Worm (Caenorhabditis elegans) whole organism, L1 larva: ENCODE results near the gene ubh-4.

Source experiments
- C04F5.9 ChIP-seq: sonication (generic microtip); optimal IDR thresholded peaks from 2 replicates; lab custom pipeline; 2016; ENCODE audit warnings: missing genetic modification characterization, missing compliant biosample characterization
- aha-1 ChIP-seq: fragments of 150-350 bp; optimal IDR thresholded peaks from 2 replicates; lab custom pipeline; 2014; ENCODE audit warnings: missing biosample characterization, missing genetic modification characterization
- alr-1 ChIP-seq: fragments of 200-800 bp; sonication (Bioruptor generic); optimal IDR thresholded peaks from 2 replicates; lab custom pipeline; 2018; ENCODE audit warnings: borderline replicate concordance, mild to moderate bottlenecking, missing genetic modification characterization, missing compliant biosample characterization
- ama-1 ChIP-seq: fragments of 150-350 bp; optimal IDR thresholded peaks from 2 replicates; lab custom pipeline; 2014
- ceh-63 ChIP-seq: fragments of 200-800 bp; sonication (Bioruptor generic); optimal IDR thresholded peaks from 2 replicates; lab custom pipeline; 2018; ENCODE audit warnings: mild to moderate bottlenecking, missing genetic modification characterization, missing compliant biosample characterization
- ceh-8 ChIP-seq: fragments of 200-800 bp; sonication (Bioruptor generic); optimal IDR thresholded peaks from 2 replicates; lab custom pipeline; 2018; ENCODE audit warnings: mild to moderate bottlenecking, missing genetic modification characterization, moderate library complexity, missing compliant biosample characterization
- ceh-88 ChIP-seq: fragments of 200-800 bp; sonication (Bioruptor generic); IDR thresholded peaks from 2 replicates; pipeline ENCODE4 v1.3.6; 2022; ENCODE audit warnings: missing genetic modification characterization, missing compliant biosample characterization
- ceh-90 ChIP-seq: sonication (generic microtip); optimal IDR thresholded peaks from 2 replicates; lab custom pipeline; 2016; ENCODE audit warnings: missing genetic modification characterization, missing compliant biosample characterization
- ces-1 ChIP-seq: fragments of 150-350 bp; optimal IDR thresholded peaks from 2 replicates; lab custom pipeline; 2014; ENCODE audit warnings: missing biosample characterization, missing genetic modification reagents, missing genetic modification characterization
- dsc-1 ChIP-seq: sonication (generic microtip); optimal IDR thresholded peaks from 2 replicates; lab custom pipeline; 2016; ENCODE audit warnings: mild to moderate bottlenecking, missing genetic modification characterization, missing compliant biosample characterization
- efl-3 ChIP-seq: fragments of 200-800 bp; sonication (Bioruptor generic); optimal IDR thresholded peaks from 2 replicates; lab custom pipeline; 2018; ENCODE audit warnings: mild to moderate bottlenecking, missing genetic modification characterization, missing compliant biosample characterization
- egl-27 ChIP-seq, 2 experiments: fragments of 150-350 bp in 1 of 2; sonication (generic microtip); optimal IDR thresholded peaks; 3 replicates each; lab custom pipeline; 2017 to 2018; ENCODE audit warnings: missing biosample characterization in 2 of 2, missing genetic modification characterization in 2 of 2, missing genetic modification reagents in 2 of 2
- elt-3 ChIP-seq, 6 experiments: fragments of 150-350 bp in 1 of 6; sonication (generic microtip); optimal IDR thresholded peaks; 2 replicates each; lab custom pipeline; 2017 to 2018; ENCODE audit warnings: missing biosample characterization in 6 of 6, missing genetic modification characterization in 6 of 6, inconsistent platforms in 1 of 6
- ets-5 ChIP-seq: fragments of 200-800 bp; sonication (Bioruptor generic); IDR thresholded peaks from 2 replicates; pipeline ENCODE4 v1.3.6; 2022; ENCODE audit warnings: missing genetic modification characterization, missing compliant biosample characterization
- fkh-10 ChIP-seq: sonication (generic microtip); optimal IDR thresholded peaks from 2 replicates; lab custom pipeline; 2017; ENCODE audit warnings: missing biosample characterization, missing genetic modification reagents, missing genetic modification characterization
- fkh-8 ChIP-seq: sonication (generic microtip); optimal IDR thresholded peaks from 2 replicates; lab custom pipeline; 2016; ENCODE audit warnings: mild to moderate bottlenecking, missing genetic modification characterization, missing compliant biosample characterization
- grh-1 ChIP-seq: fragments of 200-800 bp; sonication (Bioruptor generic); IDR thresholded peaks from 2 replicates; pipeline ENCODE4 v1.3.6; 2022; ENCODE audit warnings: missing genetic modification reagents, missing genetic modification characterization, missing compliant biosample characterization
- hlh-17 ChIP-seq: fragments of 200-800 bp; sonication (Bioruptor generic); optimal IDR thresholded peaks from 2 replicates; lab custom pipeline; 2018; ENCODE audit warnings: missing genetic modification characterization, mild to moderate bottlenecking, missing compliant biosample characterization, moderate library complexity, borderline replicate concordance
- hlh-4 ChIP-seq: sonication (generic microtip); optimal IDR thresholded peaks from 2 replicates; lab custom pipeline; 2016; ENCODE audit warnings: mild to moderate bottlenecking, missing genetic modification characterization, missing compliant biosample characterization
- irx-1 ChIP-seq: sonication (generic microtip); optimal IDR thresholded peaks from 2 replicates; lab custom pipeline; 2016; ENCODE audit warnings: missing genetic modification characterization, missing compliant biosample characterization
- lin-13 ChIP-seq: fragments of 150-350 bp; optimal IDR thresholded peaks from 2 replicates; lab custom pipeline; 2014; ENCODE audit warnings: missing biosample characterization, missing genetic modification reagents, missing genetic modification characterization
- lin-14 ChIP-seq: fragments of 200-800 bp; sonication (Bioruptor generic); optimal IDR thresholded peaks from 2 replicates; lab custom pipeline; 2018; ENCODE audit warnings: mild to moderate bottlenecking, missing genetic modification characterization, moderate library complexity, missing compliant biosample characterization
- lin-15B ChIP-seq: fragments of 150-350 bp; sonication (generic microtip); optimal IDR thresholded peaks from 3 replicates; lab custom pipeline; 2014; ENCODE audit warnings: missing biosample characterization, missing genetic modification characterization
- lin-39 ChIP-seq: fragments of 150-350 bp; optimal IDR thresholded peaks from 2 replicates; lab custom pipeline; 2014; ENCODE audit warnings: missing biosample characterization, missing genetic modification reagents, missing genetic modification characterization
- mdl-1 ChIP-seq, 2 experiments: fragments of 150-350 bp; optimal IDR thresholded peaks; 2 replicates each; lab custom pipeline; 2014 to 2017; ENCODE audit warnings: missing biosample characterization in 2 of 2, missing genetic modification characterization in 2 of 2, inconsistent platforms in 1 of 2
- mef-2 ChIP-seq: fragments of 150-350 bp; optimal IDR thresholded peaks from 2 replicates; lab custom pipeline; 2014; ENCODE audit warnings: missing biosample characterization, missing genetic modification characterization
- mep-1 ChIP-seq: fragments of 150-350 bp; optimal IDR thresholded peaks from 2 replicates; lab custom pipeline; 2014; ENCODE audit warnings: missing biosample characterization, missing genetic modification characterization
- nhr-11 ChIP-seq: fragments of 150-350 bp; optimal IDR thresholded peaks from 2 replicates; lab custom pipeline; 2014; ENCODE audit warnings: missing biosample characterization, missing genetic modification characterization
- nhr-12 ChIP-seq: sonication (generic microtip); optimal IDR thresholded peaks from 2 replicates; lab custom pipeline; 2017; ENCODE audit warnings: missing biosample characterization, missing genetic modification characterization
- nhr-19 ChIP-seq: fragments of 200-800 bp; sonication (Bioruptor generic); conservative IDR thresholded peaks from 2 replicates; pipeline ENCODE4 v1.3.6; 2022; ENCODE audit warnings: missing genetic modification characterization, missing compliant biosample characterization
- nhr-237 ChIP-seq: fragments of 150-350 bp; optimal IDR thresholded peaks from 2 replicates; lab custom pipeline; 2014; ENCODE audit warnings: missing biosample characterization, missing genetic modification characterization
- nhr-28 ChIP-seq: fragments of 150-350 bp; optimal IDR thresholded peaks from 2 replicates; lab custom pipeline; 2014; ENCODE audit warnings: missing biosample characterization, missing genetic modification characterization
- nhr-47 ChIP-seq: sonication (generic microtip); optimal IDR thresholded peaks from 2 replicates; lab custom pipeline; 2016; ENCODE audit warnings: mild to moderate bottlenecking, missing genetic modification characterization, moderate library complexity, missing compliant biosample characterization
- nhr-71 ChIP-seq: sonication (generic microtip); optimal IDR thresholded peaks from 2 replicates; lab custom pipeline; 2016; ENCODE audit warnings: mild to moderate bottlenecking, missing genetic modification characterization, moderate library complexity, missing compliant biosample characterization
- nhr-76 ChIP-seq: sonication (generic microtip); optimal IDR thresholded peaks from 2 replicates; lab custom pipeline; 2017; ENCODE audit warnings: missing biosample characterization, missing genetic modification characterization
- nhr-77 ChIP-seq: fragments of 150-350 bp; optimal IDR thresholded peaks from 2 replicates; lab custom pipeline; 2014; ENCODE audit warnings: missing biosample characterization, missing genetic modification characterization
- nhr-84 ChIP-seq: sonication (generic microtip); optimal IDR thresholded peaks from 2 replicates; lab custom pipeline; 2017; ENCODE audit warnings: missing biosample characterization, missing genetic modification characterization
- nhr-85 ChIP-seq: sonication (generic microtip); peaks from one replicate; lab custom pipeline; 2016; ENCODE audit warnings: missing genetic modification characterization, inconsistent platforms, missing compliant biosample characterization
- nhr-90 ChIP-seq: sonication (generic microtip); optimal IDR thresholded peaks from 2 replicates; lab custom pipeline; 2016; ENCODE audit warnings: mild to moderate bottlenecking, missing genetic modification characterization, missing compliant biosample characterization; ENCODE audit not compliant: poor library complexity
- pag-3 ChIP-seq: sonication (generic microtip); optimal IDR thresholded peaks from 2 replicates; lab custom pipeline; 2017; ENCODE audit warnings: missing genetic modification characterization, mild to moderate bottlenecking, missing compliant biosample characterization, antibody characterized with exemption, borderline replicate concordance; ENCODE audit not compliant: insufficient read depth
- pqm-1 ChIP-seq: sonication (generic microtip); optimal IDR thresholded peaks from 3 replicates; lab custom pipeline; 2017; ENCODE audit warnings: missing biosample characterization, missing genetic modification characterization
- snpc-4 ChIP-seq: fragments of 150-350 bp; optimal IDR thresholded peaks from 2 replicates; lab custom pipeline; 2014; ENCODE audit warnings: missing biosample characterization, missing genetic modification characterization
- sox-4 ChIP-seq: sonication (generic microtip); optimal IDR thresholded peaks from 2 replicates; lab custom pipeline; 2016; ENCODE audit warnings: missing genetic modification characterization, missing compliant biosample characterization
- sup-37 ChIP-seq: fragments of 200-800 bp; sonication (Bioruptor generic); optimal IDR thresholded peaks from 2 replicates; lab custom pipeline; 2018; ENCODE audit warnings: mild to moderate bottlenecking, missing genetic modification characterization, missing compliant biosample characterization
- swsn-7 ChIP-seq: sonication (generic microtip); optimal IDR thresholded peaks from 2 replicates; lab custom pipeline; 2016; ENCODE audit warnings: missing genetic modification characterization, missing compliant biosample characterization
- unc-62 ChIP-seq: fragments of 150-350 bp; optimal IDR thresholded peaks from 2 replicates; lab custom pipeline; 2014; ENCODE audit warnings: missing biosample characterization, missing genetic modification reagents, missing genetic modification characterization
- unc-86 ChIP-seq: sonication (generic microtip); optimal IDR thresholded peaks from 2 replicates; lab custom pipeline; 2016; ENCODE audit warnings: missing genetic modification characterization, missing compliant biosample characterization
- unc-98 ChIP-seq: fragments of 200-800 bp; sonication (Bioruptor generic); IDR thresholded peaks from 2 replicates; pipeline ENCODE4 v1.3.6; 2022; ENCODE audit warnings: missing genetic modification characterization, missing compliant biosample characterization
- vab-15 ChIP-seq: sonication (generic microtip); optimal IDR thresholded peaks from 2 replicates; lab custom pipeline; 2017; ENCODE audit warnings: missing genotype, mild to moderate bottlenecking, missing genetic modification characterization, missing compliant biosample characterization
- xbp-1 ChIP-seq: sonication (generic microtip); optimal IDR thresholded peaks from 2 replicates; lab custom pipeline; 2016; ENCODE audit warnings: missing genetic modification characterization, missing compliant biosample characterization
- zag-1 ChIP-seq: fragments of 150-350 bp; optimal IDR thresholded peaks from 2 replicates; lab custom pipeline; 2014; ENCODE audit warnings: missing biosample characterization, missing genetic modification characterization
- zip-4 ChIP-seq: fragments of 200-800 bp; sonication (Bioruptor generic); optimal IDR thresholded peaks from 2 replicates; lab custom pipeline; 2018; ENCODE audit warnings: mild to moderate bottlenecking, missing genetic modification characterization, moderate library complexity, missing compliant biosample characterization
- ztf-4 ChIP-seq: fragments of 150-350 bp; optimal IDR thresholded peaks from 2 replicates; lab custom pipeline; 2014; ENCODE audit warnings: missing biosample characterization, missing genetic modification characterization

The ubh-4 gene

DNA sequence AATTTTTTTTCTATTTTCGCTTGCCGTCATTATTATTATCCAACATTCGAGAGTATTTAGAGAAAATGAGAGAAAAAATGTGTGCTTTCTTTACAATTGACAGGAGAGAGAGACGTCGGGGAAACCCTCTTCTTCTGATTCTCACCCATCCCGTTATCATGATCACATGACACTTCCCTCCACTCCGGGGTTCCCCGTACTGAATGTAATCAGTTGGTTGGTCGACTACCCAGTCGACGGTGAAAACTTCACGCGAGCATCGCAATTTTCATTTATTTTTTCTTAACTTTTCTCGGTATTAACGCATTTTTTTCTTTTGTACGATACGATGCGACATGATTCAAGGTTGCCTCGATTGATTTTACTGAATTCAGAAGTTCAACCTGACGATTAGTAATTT, 23.2 kb downstream of the ubh-4 start (continued):
- TF ChIP-seq alr-1: no peak
- TF ChIP-seq lin-39 (tag; lab: Kevin White, UChicago): no peak
- TF ChIP-seq unc-62: no peak
- TF ChIP-seq nhr-19 (GFP tag; lab: Robert Waterston, UW): peak; percentile 77
- TF ChIP-seq hlh-17 (GFP tag; lab: Kevin White, UChicago): no peak
- TF ChIP-seq ces-1: no peak
- TF ChIP-seq grh-1 (GFP tag; lab: Robert Waterston, UW): no peak
- TF ChIP-seq unc-86: no peak
- peak; percentile 79 for TF ChIP-seq nhr-71
- no peak for TF ChIP-seq egl-27 (tag; optimal IDR thresholded peaks at IDR 0.05; lab: Kevin White, UChicago)
- TF ChIP-seq sox-4 (tag; lab: Kevin White, UChicago): no peak
- TF ChIP-seq C04F5.9 (tag; lab: Kevin White, UChicago): no peak
- peak; percentile 4 for TF ChIP-seq ztf-4 (tag; lab: Kevin White, UChicago)
- TF ChIP-seq mep-1 (tag; lab: Kevin White, UChicago): peak; percentile 23
- TF ChIP-seq nhr-90: no peak
- TF ChIP-seq lin-15B (tag; lab: Kevin White, UChicago): no peak
- no peak for TF ChIP-seq nhr-12 (tag; lab: Kevin White, UChicago)
- TF ChIP-seq nhr-76 (tag; lab: Kevin White, UChicago): no peak
- TF ChIP-seq sup-37 (GFP tag; lab: Kevin White, UChicago): no peak
- no peak for TF ChIP-seq fkh-10 (GFP tag; lab: Kevin White, UChicago)
- no peak for TF ChIP-seq ceh-63 (GFP tag; lab: Kevin White, UChicago)
- TF ChIP-seq xbp-1 (tag; lab: Kevin White, UChicago): no peak
- no peak for TF ChIP-seq ets-5 (GFP tag; lab: Robert Waterston, UW)
- no peak for TF ChIP-seq aha-1 (tag; lab: Kevin White, UChicago)
- no peak for TF ChIP-seq hlh-4 (tag; lab: Kevin White, UChicago)
- no peak for TF ChIP-seq unc-98
- TF ChIP-seq nhr-77 (tag; lab: Kevin White, UChicago): no peak
- no peak for TF ChIP-seq irx-1 (tag; lab: Kevin White, UChicago)
- TF ChIP-seq ceh-90: no peak
- no peak for TF ChIP-seq nhr-28 (tag; lab: Kevin White, UChicago)
- no peak for TF ChIP-seq ceh-88 (GFP tag; lab: Robert Waterston, UW)
- no peak for TF ChIP-seq pag-3 (tag; lab: Kevin White, UChicago)
- no peak for TF ChIP-seq lin-13 (GFP tag; lab: Kevin White, UChicago)
- TF ChIP-seq pqm-1 (tag; lab: Kevin White, UChicago): no peak
- TF ChIP-seq nhr-11 (tag; lab: Kevin White, UChicago): peak; percentile 41
- TF ChIP-seq nhr-47: peak; percentile 35

DNA sequence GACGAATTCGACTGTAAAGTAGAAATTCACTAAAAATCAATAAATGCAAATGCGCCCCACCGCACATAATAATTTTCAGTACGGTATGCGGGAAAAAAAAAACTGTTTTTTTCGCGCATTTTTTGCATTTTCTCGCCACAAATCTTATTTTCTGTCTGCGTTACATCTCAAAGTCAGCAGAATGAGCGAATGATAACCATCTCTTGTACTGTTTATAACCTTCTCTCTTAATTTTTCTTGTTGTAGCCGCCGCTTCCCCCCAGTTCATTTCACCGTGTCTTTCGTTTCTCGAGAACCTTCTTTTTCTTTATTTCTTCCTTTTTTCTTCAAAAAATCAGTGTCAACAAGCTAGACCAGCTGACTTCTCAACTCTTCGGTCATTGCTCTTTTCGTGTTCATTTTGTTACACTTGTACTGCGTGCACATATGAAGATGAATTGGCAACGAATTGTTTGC, 23.9 kb downstream of the ubh-4 start:
- TF ChIP-seq zag-1 (tag; lab: Kevin White, UChicago): no peak
- TF ChIP-seq elt-3 (tag; optimal IDR thresholded peaks at IDR 0.05; lab: Kevin White, UChicago): peak in 4 of 6 experiments; percentile 5 to 45 (median 30)
- TF ChIP-seq ceh-88 (GFP tag; lab: Robert Waterston, UW): no peak
- TF ChIP-seq lin-14 (GFP tag; lab: Kevin White, UChicago): peak; percentile 24
- no peak for TF ChIP-seq efl-3 (GFP tag; lab: Kevin White, UChicago)
- no peak for TF ChIP-seq ama-1 (lab: Kevin White, UChicago)
- peak in 1 of 2 experiments; percentile 51 for TF ChIP-seq mdl-1 (tag; optimal IDR thresholded peaks at IDR 0.05; lab: Kevin White, UChicago)
- TF ChIP-seq mef-2 (tag; lab: Kevin White, UChicago): no peak
- peak; percentile 81 for TF ChIP-seq nhr-85 (tag; lab: Kevin White, UChicago)
- TF ChIP-seq xbp-1 (tag; lab: Kevin White, UChicago): no peak
- TF ChIP-seq nhr-84: no peak
- no peak for TF ChIP-seq zip-4 (GFP tag; lab: Kevin White, UChicago)
- TF ChIP-seq ceh-8 (GFP tag; lab: Kevin White, UChicago): no peak
- TF ChIP-seq snpc-4 (tag; lab: Kevin White, UChicago): no peak
- TF ChIP-seq mep-1 (tag; lab: Kevin White, UChicago): peak; percentile 42
- no peak for TF ChIP-seq nhr-237 (tag; lab: Kevin White, UChicago)
- TF ChIP-seq vab-15 (tag; lab: Kevin White, UChicago): no peak
- TF ChIP-seq fkh-8 (tag; lab: Kevin White, UChicago): no peak
- no peak for TF ChIP-seq ets-5 (GFP tag; lab: Robert Waterston, UW)
- TF ChIP-seq aha-1 (tag; lab: Kevin White, UChicago): no peak
- TF ChIP-seq ces-1: no peak
- TF ChIP-seq dsc-1: no peak
- no peak for TF ChIP-seq sox-4 (tag; lab: Kevin White, UChicago)
- TF ChIP-seq nhr-12 (tag; lab: Kevin White, UChicago): no peak
- TF ChIP-seq nhr-90: peak; percentile 24
- TF ChIP-seq swsn-7 (tag; lab: Kevin White, UChicago): peak; percentile 42
